Worm (Caenorhabditis elegans) whole organism, L4 larva: ENCODE data around the gene F08F8.6.
A peak's percentile ranks its signal among the peaks of the same experiment; 100 is the strongest.

Experiments used
- D1046.2 ChIP-seq: fragments of 200-800 bp; sonication (Bioruptor generic); IDR thresholded peaks from 2 replicates; pipeline ENCODE4 v1.3.6; 2022; ENCODE audit warnings: missing genetic modification characterization, missing compliant biosample characterization
- F10B5.3 ChIP-seq: sonication (generic microtip); optimal IDR thresholded peaks from 2 replicates; lab custom pipeline; 2016; ENCODE audit warnings: mild to moderate bottlenecking, missing genetic modification characterization, missing compliant biosample characterization
- F44E2.7 ChIP-seq: fragments of 200-800 bp; sonication (Bioruptor generic); IDR thresholded peaks from 2 replicates; pipeline ENCODE4 v2.1.2; 2022; ENCODE audit warnings: missing genetic modification characterization, missing compliant biosample characterization
- T26A8.4 ChIP-seq: fragments of 200-800 bp; sonication (Bioruptor generic); IDR thresholded peaks from 2 replicates; pipeline ENCODE4 v1.3.6; 2022; ENCODE audit warnings: missing genetic modification characterization, missing compliant biosample characterization
- Y105C5A.15 ChIP-seq: fragments of 200-800 bp; sonication (Bioruptor generic); IDR thresholded peaks from 2 replicates; pipeline ENCODE4 v1.3.6; 2022; ENCODE audit warnings: missing genetic modification characterization, missing compliant biosample characterization
- Y5F2A.4 ChIP-seq: fragments of 200-800 bp; sonication (Bioruptor generic); optimal IDR thresholded peaks from 2 replicates; lab custom pipeline; 2018; ENCODE audit warnings: mild to moderate bottlenecking, missing genetic modification characterization, missing compliant biosample characterization
- Y75B8A.6 ChIP-seq: fragments of 200-800 bp; sonication (Bioruptor generic); IDR thresholded peaks from 2 replicates; pipeline ENCODE4 v1.3.6; 2022; ENCODE audit warnings: missing genetic modification reagents, missing genetic modification characterization, missing compliant biosample characterization
- aha-1 ChIP-seq: fragments of 150-350 bp; peaks from one replicate; lab custom pipeline; 2014; ENCODE audit warnings: missing biosample characterization, missing genetic modification characterization
- aly-2 ChIP-seq: sonication (generic microtip); optimal IDR thresholded peaks from 2 replicates; lab custom pipeline; 2018; ENCODE audit warnings: missing biosample characterization, missing genetic modification characterization
- arid-1 ChIP-seq: fragments of 200-800 bp; sonication (Bioruptor generic); conservative IDR thresholded peaks from 2 replicates; pipeline ENCODE4 v1.3.6; 2022; ENCODE audit warnings: missing genetic modification reagents, missing genetic modification characterization, missing compliant biosample characterization
- ceh-20 ChIP-seq: fragments of 200-800 bp; sonication (Bioruptor generic); IDR thresholded peaks from 2 replicates; pipeline ENCODE4 v1.3.6; 2022; ENCODE audit warnings: missing genetic modification reagents, missing genetic modification characterization, missing compliant biosample characterization
- ceh-44 ChIP-seq: fragments of 200-800 bp; sonication (Bioruptor generic); IDR thresholded peaks from 2 replicates; pipeline ENCODE4 v1.3.6; 2022; ENCODE audit warnings: missing genetic modification reagents, missing genetic modification characterization, missing compliant biosample characterization
- ceh-62 ChIP-seq: sonication (generic microtip); optimal IDR thresholded peaks from 2 replicates; lab custom pipeline; 2017; ENCODE audit warnings: missing biosample characterization, missing genetic modification characterization
- ctbp-1 ChIP-seq: fragments of 200-800 bp; sonication (Bioruptor generic); IDR thresholded peaks from 2 replicates; pipeline ENCODE4 v1.3.6; 2022; ENCODE audit warnings: missing genetic modification reagents, missing genetic modification characterization, missing compliant biosample characterization
- daf-19 ChIP-seq: fragments of 200-800 bp; sonication (Bioruptor generic); conservative IDR thresholded peaks from 2 replicates; pipeline ENCODE4 v1.3.6; 2022; ENCODE audit warnings: missing genetic modification characterization, missing compliant biosample characterization
- dmd-6 ChIP-seq: fragments of 200-800 bp; sonication (Bioruptor generic); IDR thresholded peaks from 2 replicates; pipeline ENCODE4 v1.3.6; 2022; ENCODE audit warnings: missing genetic modification reagents, missing genetic modification characterization, missing compliant biosample characterization
- dmd-8 ChIP-seq: fragments of 200-800 bp; sonication (Bioruptor generic); IDR thresholded peaks from 2 replicates; pipeline ENCODE4 v1.3.6; 2022; ENCODE audit warnings: missing genetic modification characterization, missing compliant biosample characterization
- dve-1 ChIP-seq: sonication (generic microtip); optimal IDR thresholded peaks from 2 replicates; lab custom pipeline; 2017; ENCODE audit warnings: antibody characterized with exemption, mild to moderate bottlenecking, missing genetic modification characterization, missing compliant biosample characterization; ENCODE audit not compliant: insufficient read depth
- fos-1 ChIP-seq: fragments of 150-350 bp; optimal IDR thresholded peaks from 2 replicates; lab custom pipeline; 2014; ENCODE audit warnings: missing biosample characterization, missing genetic modification characterization
- gei-8 ChIP-seq: fragments of 200-800 bp; sonication (Bioruptor generic); optimal IDR thresholded peaks from 2 replicates; lab custom pipeline; 2018; ENCODE audit warnings: mild to moderate bottlenecking, missing genetic modification characterization, missing compliant biosample characterization
- hif-1 ChIP-seq, 2 experiments: sonication (generic microtip); optimal IDR thresholded peaks; 2 replicates each; lab custom pipeline; 2016 to 2017; ENCODE audit warnings: missing compliant biosample characterization in 2 of 2, missing genetic modification characterization in 2 of 2, missing genetic modification reagents in 2 of 2, missing genotype in 2 of 2, mild to moderate bottlenecking in 1 of 2
- hlh-30 ChIP-seq: sonication (generic microtip); optimal IDR thresholded peaks from 2 replicates; lab custom pipeline; 2017; ENCODE audit warnings: antibody characterized with exemption, mild to moderate bottlenecking, missing genetic modification characterization, missing compliant biosample characterization; ENCODE audit not compliant: insufficient read depth
- hmg-1.1 ChIP-seq: fragments of 200-800 bp; sonication (Bioruptor generic); IDR thresholded peaks from 2 replicates; pipeline ENCODE4 v1.3.6; 2022; ENCODE audit warnings: missing genetic modification reagents, missing genetic modification characterization, missing compliant biosample characterization
- lim-7 ChIP-seq: fragments of 200-800 bp; sonication (Bioruptor generic); IDR thresholded peaks from 2 replicates; pipeline ENCODE4 v1.3.6; 2022; ENCODE audit warnings: missing genetic modification characterization, missing compliant biosample characterization
- lsy-2 ChIP-seq, 2 experiments: fragments of 150-350 bp in 1 of 2; sonication (generic microtip) in 1 of 2; optimal IDR thresholded peaks; 2 replicates each; lab custom pipeline; 2014 to 2017; ENCODE audit warnings: missing biosample characterization in 2 of 2, missing genetic modification characterization in 2 of 2
- madf-5 ChIP-seq, 2 experiments: fragments of 200-800 bp; sonication (Bioruptor generic); IDR thresholded peaks; 2 replicates each; pipeline ENCODE4 v1.3.6; 2022; ENCODE audit warnings: missing compliant biosample characterization in 2 of 2, missing genetic modification characterization in 2 of 2
- mdl-1 ChIP-seq, 2 experiments: fragments of 150-350 bp in 1 of 2; sonication (generic microtip) in 1 of 2; optimal IDR thresholded peaks; 2 replicates each; lab custom pipeline; 2014 to 2017; ENCODE audit warnings: missing biosample characterization in 2 of 2, missing genetic modification characterization in 2 of 2
- mdt-29 ChIP-seq: fragments of 200-800 bp; sonication (Bioruptor generic); IDR thresholded peaks from 2 replicates; pipeline ENCODE4 v1.3.6; 2022; ENCODE audit warnings: missing genetic modification reagents, missing genetic modification characterization, missing compliant biosample characterization
- mes-2 ChIP-seq: sonication (generic microtip); optimal IDR thresholded peaks from 2 replicates; lab custom pipeline; 2016; ENCODE audit warnings: missing genotype, mild to moderate bottlenecking, missing genetic modification characterization, missing compliant biosample characterization; ENCODE audit not compliant: poor library complexity, severe bottlenecking
- mxl-3 ChIP-seq: fragments of 200-800 bp; sonication (Bioruptor generic); optimal IDR thresholded peaks from 2 replicates; lab custom pipeline; 2018; ENCODE audit warnings: mild to moderate bottlenecking, missing genetic modification characterization, missing compliant biosample characterization
- nhr-102 ChIP-seq: sonication (generic microtip); optimal IDR thresholded peaks from 2 replicates; lab custom pipeline; 2016; ENCODE audit warnings: mild to moderate bottlenecking, missing genetic modification characterization, moderate library complexity, missing compliant biosample characterization
- nhr-11 ChIP-seq: fragments of 150-350 bp; optimal IDR thresholded peaks from 2 replicates; lab custom pipeline; 2014; ENCODE audit warnings: missing biosample characterization, missing genetic modification characterization
- nhr-237 ChIP-seq: sonication (generic microtip); optimal IDR thresholded peaks from 2 replicates; lab custom pipeline; 2017; ENCODE audit warnings: missing biosample characterization, missing genetic modification characterization
- nhr-28 ChIP-seq: fragments of 150-350 bp; optimal IDR thresholded peaks from 2 replicates; lab custom pipeline; 2014; ENCODE audit warnings: missing biosample characterization, missing genetic modification characterization
- nhr-6 ChIP-seq: fragments of 150-350 bp; optimal IDR thresholded peaks from 2 replicates; lab custom pipeline; 2014; ENCODE audit warnings: missing biosample characterization, missing genetic modification characterization
- nhr-77 ChIP-seq: fragments of 150-350 bp; optimal IDR thresholded peaks from 2 replicates; lab custom pipeline; 2014; ENCODE audit warnings: missing biosample characterization, missing genetic modification characterization
- pha-4 ChIP-seq, 2 experiments: fragments of 150-350 bp in 1 of 2; fragments of 200-800 bp in 1 of 2; sonication (Bioruptor generic) in 1 of 2; IDR thresholded peaks in 1 of 2; optimal IDR thresholded peaks in 1 of 2; 2 replicates each; pipeline versions ENCODE4 v1.3.6 to Lab custom; 2014 to 2022; ENCODE audit warnings: missing genetic modification characterization in 2 of 2, missing genetic modification reagents in 2 of 2, missing biosample characterization in 1 of 2, missing compliant biosample characterization in 1 of 2
- rbr-2 ChIP-seq: sonication (generic microtip); optimal IDR thresholded peaks from 2 replicates; lab custom pipeline; 2016; ENCODE audit warnings: missing genotype, missing genetic modification characterization, missing compliant biosample characterization
- saeg-2 ChIP-seq: fragments of 200-800 bp; sonication (Bioruptor generic); IDR thresholded peaks from 2 replicates; pipeline ENCODE4 v1.3.6; 2022; ENCODE audit warnings: missing genetic modification reagents, missing genetic modification characterization, missing compliant biosample characterization
- sdz-12 ChIP-seq: fragments of 200-800 bp; sonication (Bioruptor generic); optimal IDR thresholded peaks from 2 replicates; lab custom pipeline; 2018; ENCODE audit warnings: mild to moderate bottlenecking, missing genetic modification characterization, missing compliant biosample characterization
- set-16 ChIP-seq: fragments of 200-800 bp; sonication (Bioruptor generic); IDR thresholded peaks from 2 replicates; pipeline ENCODE4 v1.3.6; 2022; ENCODE audit warnings: missing genetic modification reagents, missing genetic modification characterization, missing compliant biosample characterization
- snpc-4 ChIP-seq: fragments of 150-350 bp; optimal IDR thresholded peaks from 2 replicates; lab custom pipeline; 2014; ENCODE audit warnings: missing biosample characterization, missing genetic modification characterization
- spr-1 ChIP-seq: sonication (generic microtip); optimal IDR thresholded peaks from 2 replicates; lab custom pipeline; 2016; ENCODE audit warnings: mild to moderate bottlenecking, missing genetic modification characterization, missing compliant biosample characterization
- tra-1 ChIP-seq: fragments of 200-800 bp; sonication (Bioruptor generic); IDR thresholded peaks from 2 replicates; pipeline ENCODE4 v1.3.6; 2022; ENCODE audit warnings: missing genetic modification reagents, missing genetic modification characterization, missing compliant biosample characterization
- vab-7 ChIP-seq: fragments of 200-800 bp; sonication (Bioruptor generic); IDR thresholded peaks from 2 replicates; pipeline ENCODE4 v1.3.6; 2022; ENCODE audit warnings: missing genetic modification reagents, missing genetic modification characterization, missing compliant biosample characterization
- zip-2 ChIP-seq: fragments of 150-350 bp; optimal IDR thresholded peaks from 2 replicates; lab custom pipeline; 2014; ENCODE audit warnings: missing biosample characterization, missing genetic modification characterization
- ztf-7 ChIP-seq: fragments of 150-350 bp; optimal IDR thresholded peaks from 2 replicates; lab custom pipeline; 2014; ENCODE audit warnings: missing biosample characterization, missing genetic modification characterization

Gene F08F8.6

ce11 chrIII:7387359-7387758, 43.9 kb downstream of the F08F8.6 start (continued):
- peak; percentile 14 for TF ChIP-seq Y5F2A.4
- TF ChIP-seq vab-7 (GFP tag; lab: Robert Waterston, UW), result peak; percentile 53; the same call in 1 of the 2 replicates
- TF ChIP-seq aha-1 (tag; lab: Kevin White, UChicago), result peak; percentile 94
- TF ChIP-seq set-16 (GFP tag; lab: Robert Waterston, UW), result peak; percentile 60
- TF ChIP-seq lsy-2 (tag; optimal IDR thresholded peaks at IDR 0.05; lab: Kevin White, UChicago), result peak in 1 of 2 experiments; percentile 63
- TF ChIP-seq nhr-28 (tag; lab: Kevin White, UChicago), result peak; percentile 44
- peak; percentile 39; the same call in 1 of the 2 replicates for TF ChIP-seq tra-1 (GFP tag; lab: Robert Waterston, UW)
- TF ChIP-seq madf-5 (GFP tag; IDR thresholded peaks at IDR 0.05; lab: Robert Waterston, UW), result 0 out of 4 replicates have a peak, but pooled peaks of 1 of the 2 experiments have one; percentile 41
- 0 out of 2 replicates have a peak, but pooled peaks have one; percentile 31 for TF ChIP-seq ceh-20
- peak; percentile 65 for TF ChIP-seq dve-1 (tag; lab: Kevin White, UChicago)
- no peak for TF ChIP-seq D1046.2 (GFP tag; lab: Robert Waterston, UW)
- peak; percentile 59 for TF ChIP-seq mxl-3
- TF ChIP-seq dmd-8 (GFP tag; lab: Robert Waterston, UW), result 0 out of 2 replicates have a peak, but pooled peaks have one; percentile 15
- TF ChIP-seq F10B5.3 (tag; lab: Kevin White, UChicago), result no peak
- peak; percentile 62 for TF ChIP-seq dmd-6 (GFP tag; lab: Robert Waterston, UW)
- no peak for TF ChIP-seq ceh-62 (tag; lab: Kevin White, UChicago)
- no peak for TF ChIP-seq T26A8.4 (GFP tag; lab: Robert Waterston, UW)
- TF ChIP-seq nhr-237 (tag; lab: Kevin White, UChicago), result no peak
- TF ChIP-seq aly-2, result no peak
- no peak for TF ChIP-seq arid-1
- TF ChIP-seq hmg-1.1, result peak; percentile 77
- no peak for TF ChIP-seq ztf-7
- TF ChIP-seq hif-1 (tag; optimal IDR thresholded peaks at IDR 0.05; lab: Kevin White, UChicago), result peak in 1 of 2 experiments; percentile 36
- TF ChIP-seq ctbp-1 (GFP tag; lab: Robert Waterston, UW), result peak; percentile 64; the same call in 1 of the 2 replicates
- TF ChIP-seq gei-8 (GFP tag; lab: Kevin White, UChicago), result no peak
- TF ChIP-seq Y105C5A.15 (GFP tag; lab: Robert Waterston, UW), result 0 out of 2 replicates have a peak, but pooled peaks have one; percentile 68
- TF ChIP-seq mdt-29, result 0 out of 2 replicates have a peak, but pooled peaks have one; percentile 35
- no peak for TF ChIP-seq fos-1 (tag; lab: Kevin White, UChicago)
- TF ChIP-seq nhr-11 (tag; lab: Kevin White, UChicago), result peak; percentile 23
- TF ChIP-seq Y75B8A.6, result no peak
- TF ChIP-seq mdl-1 (tag; optimal IDR thresholded peaks at IDR 0.05; lab: Kevin White, UChicago), result peak in 1 of 2 experiments; percentile 71
- TF ChIP-seq lim-7 (GFP tag; lab: Robert Waterston, UW), result no peak
- TF ChIP-seq nhr-6, result peak; percentile 22
- peak; percentile 65 for TF ChIP-seq rbr-2
- TF ChIP-seq pha-4 (GFP tag; IDR thresholded peaks at IDR 0.05; lab: Robert Waterston, UW), result peak; percentile 61; the same call in 1 of the 2 replicates
- TF ChIP-seq pha-4 (tag; optimal IDR thresholded peaks at IDR 0.05; lab: Kevin White, UChicago), result no peak
- no peak for TF ChIP-seq snpc-4 (tag; lab: Kevin White, UChicago)
- peak; percentile 19 for TF ChIP-seq nhr-102 (tag; lab: Kevin White, UChicago)
- peak; percentile 85 for TF ChIP-seq hlh-30 (tag; lab: Kevin White, UChicago)
- TF ChIP-seq F44E2.7 (GFP tag; lab: Robert Waterston, UW), result no peak

- TF ChIP-seq mes-2 (tag; lab: Kevin White, UChicago) (no peak), nhr-77 (tag; lab: Kevin White, UChicago) (no peak), daf-19 (no peak), zip-2 (tag; lab: Kevin White, UChicago) (no peak), hmg-1.1 (no peak), saeg-2 (GFP tag; lab: Robert Waterston, UW) (no peak), fos-1 (tag; lab: Kevin White, UChicago) (no peak), ceh-44 (GFP tag; lab: Robert Waterston, UW) (no peak), spr-1 (tag; lab: Kevin White, UChicago) (no peak), mdt-29 (no peak), sdz-12 (GFP tag; lab: Kevin White, UChicago) (no peak)
Observed at ce11 chrIII:7395354-7395753, 51.9 kb downstream of the F08F8.6 start, which contains the start of gene lgc-50. lgc-50 (minus strand) TSS chrIII:7395454.
